Worm (Caenorhabditis elegans) whole organism, early embryonic: ENCODE measurements around the gene Y22D7AL.3.

Experiments
- B0310.2 ChIP-seq: sonication (generic microtip); optimal IDR thresholded peaks from 2 replicates; lab custom pipeline; 2016; ENCODE audit warnings: mild to moderate bottlenecking, missing genetic modification characterization, missing compliant biosample characterization
- F13C5.2 ChIP-seq: sonication (generic microtip); optimal IDR thresholded peaks from 2 replicates; lab custom pipeline; 2017; ENCODE audit warnings: mild to moderate bottlenecking, missing genetic modification characterization, inconsistent platforms, missing compliant biosample characterization
- ama-1 ChIP-seq: fragments of 150-350 bp; optimal IDR thresholded peaks from 2 replicates; lab custom pipeline; 2014
- ceh-13 ChIP-seq: fragments of 200-800 bp; sonication (Bioruptor generic); optimal IDR thresholded peaks from 2 replicates; lab custom pipeline; 2018; ENCODE audit warnings: mild to moderate bottlenecking, missing genetic modification characterization, missing compliant biosample characterization
- flt-1 ChIP-seq: fragments of 200-800 bp; sonication (Bioruptor generic); IDR thresholded peaks from 2 replicates; pipeline ENCODE4 v1.3.6; 2022; ENCODE audit warnings: missing genetic modification characterization, missing compliant biosample characterization
- hnd-1 ChIP-seq: sonication (generic microtip); optimal IDR thresholded peaks from 2 replicates; lab custom pipeline; 2016; ENCODE audit warnings: missing genetic modification characterization, missing compliant biosample characterization
- scrt-1 ChIP-seq: fragments of 200-800 bp; sonication (Bioruptor generic); IDR thresholded peaks from 2 replicates; pipeline ENCODE4 v1.3.6; 2022; ENCODE audit warnings: missing genetic modification characterization, missing compliant biosample characterization
- sea-1 ChIP-seq: fragments of 200-800 bp; sonication (Bioruptor generic); conservative IDR thresholded peaks from 2 replicates; pipeline ENCODE4 v1.3.6; 2022; ENCODE audit warnings: missing genetic modification characterization, missing compliant biosample characterization
- tbx-11 ChIP-seq: fragments of 200-800 bp; sonication (Bioruptor generic); IDR thresholded peaks from 2 replicates; pipeline ENCODE4 v1.3.6; 2022; ENCODE audit warnings: missing genetic modification characterization, missing compliant biosample characterization

- TF ChIP-seq hnd-1 (no peak), tbx-11 (no peak), ceh-13 (GFP tag; lab: Kevin White, UChicago) (no peak), sea-1 (no peak), ama-1 (no peak), B0310.2 (tag; lab: Kevin White, UChicago) (no peak), flt-1 (no peak), F13C5.2 (tag; lab: Kevin White, UChicago) (no peak), scrt-1 (GFP tag; lab: Robert Waterston, UW) (no peak)
Observed at ce11 chrIII:1626524-1626923, 14.7 kb upstream of the Y22D7AL.3 start, which contains the start of gene Y22D7AL.4.
